Worm (Caenorhabditis elegans): Measurements from ENCODE around the gene mpst-1.

- TF ChIP-seq him-1 (tag; optimal IDR thresholded peaks at IDR 0.05) (no peak), W03F9.2 (tag; optimal IDR thresholded peaks at IDR 0.05) (no peak)
Observed at ce11 chrV:11809935-11810334, 16.9 kb downstream of the mpst-1 start.

Data from whole organism, L4/young adult.